Worm (Caenorhabditis elegans): ENCODE results near the gene C32D5.12.

Gene C32D5.12

DNA sequence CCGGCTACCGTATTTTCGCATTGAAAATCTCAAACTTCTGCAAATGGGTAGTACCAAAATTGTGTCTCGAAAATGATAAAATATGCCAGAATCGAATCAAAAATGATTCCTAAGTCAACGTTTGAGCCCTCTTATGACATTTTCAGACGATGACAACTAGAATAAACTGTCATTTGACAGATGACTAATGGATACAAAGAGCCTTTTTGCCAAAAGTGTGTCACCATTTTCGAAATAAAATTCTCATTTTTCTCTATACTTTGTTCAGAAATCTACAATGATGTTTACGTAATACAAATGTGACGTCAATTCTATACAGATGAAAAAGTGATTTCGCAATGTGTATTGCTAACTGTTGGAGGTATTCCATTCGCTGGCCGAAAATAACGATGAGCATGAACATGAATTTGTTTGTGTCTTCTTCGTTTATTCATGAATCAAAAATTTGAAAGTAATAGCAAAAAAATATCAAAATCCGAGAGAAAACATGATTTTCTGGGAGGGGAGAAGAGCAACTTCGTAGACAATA lies 12.2 kb downstream of the C32D5.12 start (continued):
- TF ChIP-seq ceh-91 (GFP tag; IDR thresholded peaks at IDR 0.05) (no peak), madf-10 (tag; optimal IDR thresholded peaks at IDR 0.05) (peak; percentile 68), B0261.1 (tag; optimal IDR thresholded peaks at IDR 0.05) (peak; percentile 18), snpc-1.1 (tag; optimal IDR thresholded peaks at IDR 0.05; ENCODE audit: insufficient read depth) (no peak), athp-1 (tag; optimal IDR thresholded peaks at IDR 0.05) (peak; percentile 63), C06A6.2 (GFP tag; conservative IDR thresholded peaks at IDR 0.05) (peak; percentile 67), madf-8 (GFP tag; conservative IDR thresholded peaks at IDR 0.05) (no peak), F52B5.7 (tag; optimal IDR thresholded peaks at IDR 0.05) (peak; percentile 85), atf-7 (tag; optimal IDR thresholded peaks at IDR 0.05) (peak; percentile 90), nhr-27 (tag; optimal IDR thresholded peaks at IDR 0.05) (no peak), efl-1 (GFP tag; optimal IDR thresholded peaks at IDR 0.05) (no peak), egrh-3 (GFP tag; IDR thresholded peaks at IDR 0.05) (no peak), ceh-27 (GFP tag; optimal IDR thresholded peaks at IDR 0.05) (peak; percentile 22), nfyb-1 (GFP tag; IDR thresholded peaks at IDR 0.05) (peak; percentile 95), hmg-20 (GFP tag; IDR thresholded peaks at IDR 0.05) (no peak), snpc-1.3 (tag; optimal IDR thresholded peaks at IDR 0.05; ENCODE audit: insufficient read depth) (no peak), aptf-3 (GFP tag; IDR thresholded peaks at IDR 0.05) (no peak), ztf-26 (tag; optimal IDR thresholded peaks at IDR 0.05) (peak; percentile 62), Y53F4B.3 (GFP tag; IDR thresholded peaks at IDR 0.05) (no peak), K12H6.12 (tag; optimal IDR thresholded peaks at IDR 0.05) (peak; percentile 58), attf-5 (GFP tag; optimal IDR thresholded peaks at IDR 0.05) (peak; percentile 64), lin-54 (GFP tag; optimal IDR thresholded peaks at IDR 0.05) (peak; percentile 57), pbrm-1 (GFP tag; IDR thresholded peaks at IDR 0.05) (peak; percentile 73; the same call in 1 of the 2 replicates), D2030.7 (GFP tag; IDR thresholded peaks at IDR 0.05) (0 out of 2 replicates have a peak, but pooled peaks have one; percentile 10), F22D6.2 (tag; optimal IDR thresholded peaks at IDR 0.05) (peak; percentile 39), Y56A3A.18 (GFP tag; IDR thresholded peaks at IDR 0.05) (peak; percentile 83; the same call in 1 of the 2 replicates), C17E4.6 (GFP tag; IDR thresholded peaks at IDR 0.05) (no peak), xnd-1 (tag; optimal IDR thresholded peaks at IDR 0.05) (no peak), nhr-90 (tag; optimal IDR thresholded peaks at IDR 0.05) (peak; percentile 13), tlf-1 (GFP tag; optimal IDR thresholded peaks at IDR 0.05) (peak; percentile 82), lsy-27 (tag; optimal IDR thresholded peaks at IDR 0.05; ENCODE audit: borderline replicate concordance, insufficient read depth) (no peak), cebp-1 (GFP tag; IDR thresholded peaks at IDR 0.05) (peak; percentile 98), cebp-1 (tag; optimal IDR thresholded peaks at IDR 0.05) (peak; percentile 98), nfya-2 (GFP tag; IDR thresholded peaks at IDR 0.05) (peak; percentile 81; the same call in 1 of the 2 replicates), mes-4 (tag; optimal IDR thresholded peaks at IDR 0.05) (no peak), ztf-28 (GFP tag; IDR thresholded peaks at IDR 0.05) (no peak), madf-3 (GFP tag; IDR thresholded peaks at IDR 0.05) (0 out of 2 replicates have a peak, but pooled peaks have one; percentile 38), zfh-2 (GFP tag; conservative IDR thresholded peaks at IDR 0.05) (no peak), snpc-3.4 (tag; optimal IDR thresholded peaks at IDR 0.05) (no peak), snpc-4 (GFP tag; optimal IDR thresholded peaks at IDR 0.05) (no peak), snpc-4 (tag; optimal IDR thresholded peaks at IDR 0.05) (peak in 2 of 4 experiments; percentile 10 to 50), aptf-2 (GFP tag; conservative IDR thresholded peaks at IDR 0.05) (no peak), dpff-1 (tag; optimal IDR thresholded peaks at IDR 0.05) (peak; percentile 48), sptf-2 (GFP tag; optimal IDR thresholded peaks at IDR 0.05) (no peak), repo-1 (tag; optimal IDR thresholded peaks at IDR 0.05) (peak; percentile 97), cebp-2 (GFP tag; IDR thresholded peaks at IDR 0.05) (0 out of 2 replicates have a peak, but pooled peaks have one; percentile 65), egl-18 (GFP tag; IDR thresholded peaks at IDR 0.05) (no peak), lin-40 (tag; optimal IDR thresholded peaks at IDR 0.05) (peak; percentile 83)

Data from whole organism, young adult.